Fruit fly (Drosophila melanogaster) whole organism, embryonic: ENCODE results near the gene Srg3.
A peak's percentile ranks its signal among the peaks of the same experiment; 100 is the strongest.

Experiments
- CG10267 ChIP-seq: fragments of 200-800 bp; sonication (Bioruptor generic); optimal IDR thresholded peaks from 2 replicates; lab custom pipeline; 2018; ENCODE audit warnings: missing biosample characterization, mild to moderate bottlenecking, missing genetic modification characterization, moderate library complexity
- CG11085 ChIP-seq: fragments of 200-800 bp; sonication (Bioruptor generic); IDR thresholded peaks from 2 replicates; pipeline ENCODE4 v1.3.6; 2022; ENCODE audit warnings: missing biosample characterization, missing genetic modification characterization
- CG11456 ChIP-seq: fragments of 200-800 bp; sonication (Bioruptor generic); IDR thresholded peaks from 3 replicates; pipeline ENCODE4 v1.3.6; 2022; ENCODE audit warnings: missing biosample characterization, missing genetic modification characterization
- CG13894 ChIP-seq: fragments of 200-800 bp; sonication (Bioruptor generic); optimal IDR thresholded peaks from 3 replicates; lab custom pipeline; 2018; ENCODE audit warnings: missing biosample characterization, mild to moderate bottlenecking, missing genetic modification characterization, moderate library complexity
- CG14441 ChIP-seq: fragments of 200-800 bp; sonication (Bioruptor generic); IDR thresholded peaks from 2 replicates; pipeline ENCODE4 v1.3.6; 2022; ENCODE audit warnings: missing biosample characterization, missing genetic modification characterization
- CG14710 ChIP-seq: fragments of 200-800 bp; sonication (Bioruptor generic); optimal IDR thresholded peaks from 3 replicates; lab custom pipeline; 2019; ENCODE audit warnings: missing biosample characterization, mild to moderate bottlenecking, missing genetic modification characterization, moderate library complexity
- CG18262 ChIP-seq: fragments of 200-800 bp; optimal IDR thresholded peaks from 3 replicates; lab custom pipeline; 2019; ENCODE audit warnings: missing biosample characterization, mild to moderate bottlenecking, missing genetic modification characterization, moderate library complexity
- CG32767 ChIP-seq: fragments of 200-800 bp; sonication (Bioruptor generic); IDR thresholded peaks from 2 replicates; pipeline ENCODE4 v1.3.6; 2022; ENCODE audit warnings: missing biosample characterization, missing genetic modification characterization
- CG4854 ChIP-seq: fragments of 200-800 bp; sonication (Bioruptor generic); optimal IDR thresholded peaks from 2 replicates; lab custom pipeline; 2016; ENCODE audit warnings: missing biosample characterization, missing genetic modification characterization, inconsistent platforms
- CG6272 ChIP-seq: fragments of 200-800 bp; sonication (Bioruptor generic); IDR thresholded peaks from 2 replicates; pipeline ENCODE4 v1.3.6; 2022; ENCODE audit warnings: missing biosample characterization, missing genetic modification characterization
- CG6791 ChIP-seq: fragments of 200-800 bp; sonication (Bioruptor generic); IDR thresholded peaks from 3 replicates; pipeline ENCODE4 v1.3.6; 2022; ENCODE audit warnings: missing biosample characterization, missing genetic modification characterization; ENCODE audit not compliant: partially characterized antibody
- CG7357 ChIP-seq: fragments of 200-800 bp; sonication (Bioruptor generic); IDR thresholded peaks from 3 replicates; pipeline ENCODE4 v1.3.6; 2022; ENCODE audit warnings: missing biosample characterization, missing genetic modification characterization
- CG7745 ChIP-seq: fragments of 200-800 bp; sonication (Bioruptor generic); optimal IDR thresholded peaks from 2 replicates; lab custom pipeline; 2018; ENCODE audit warnings: missing biosample characterization, mild to moderate bottlenecking, missing genetic modification characterization, moderate library complexity
- CG7987 ChIP-seq: fragments of 200-800 bp; sonication (Bioruptor generic); optimal IDR thresholded peaks from 2 replicates; lab custom pipeline; 2018; ENCODE audit warnings: missing biosample characterization, mild to moderate bottlenecking, missing genetic modification characterization, moderate library complexity
- CG8281 ChIP-seq: fragments of 200-800 bp; sonication (Bioruptor generic); optimal IDR thresholded peaks from 2 replicates; lab custom pipeline; 2018; ENCODE audit warnings: missing biosample characterization, mild to moderate bottlenecking, missing genetic modification characterization, moderate library complexity
- CG8290 ChIP-seq, 3 experiments: fragments of 200-800 bp; sonication (Bioruptor generic); optimal IDR thresholded peaks; 2 replicates each; lab custom pipeline; 2016 to 2019; ENCODE audit warnings: missing biosample characterization in 3 of 3, missing genetic modification characterization in 3 of 3, mild to moderate bottlenecking in 2 of 3, moderate library complexity in 1 of 3
- CG8924 ChIP-seq: fragments of 200-800 bp; optimal IDR thresholded peaks from 3 replicates; lab custom pipeline; 2019; ENCODE audit warnings: missing biosample characterization, mild to moderate bottlenecking, missing genetic modification characterization, moderate library complexity
- Dek ChIP-seq: fragments of 200-800 bp; sonication (Bioruptor generic); optimal IDR thresholded peaks from 3 replicates; lab custom pipeline; 2019; ENCODE audit warnings: missing biosample characterization, mild to moderate bottlenecking, missing genetic modification characterization, moderate library complexity
- Dfd ChIP-seq, 2 experiments: fragments of >200 bp; optimal IDR thresholded peaks; 2 replicates each; lab custom pipeline; 2017; ENCODE audit warnings: missing biosample characterization in 2 of 2, missing genetic modification characterization in 2 of 2
- Doc3 ChIP-seq: fragments of 200-800 bp; sonication (Bioruptor generic); IDR thresholded peaks from 3 replicates; pipeline ENCODE4 v1.3.6; 2022; ENCODE audit warnings: missing biosample characterization, missing genetic modification characterization; ENCODE audit not compliant: partially characterized antibody
- E2f1 ChIP-seq: fragments of 200-800 bp; sonication (Bioruptor generic); IDR thresholded peaks from 2 replicates; pipeline ENCODE4 v1.3.6; 2022; ENCODE audit warnings: missing biosample characterization, missing genetic modification characterization
- E2f2 ChIP-seq: fragments of 200-800 bp; sonication (Bioruptor generic); IDR thresholded peaks from 2 replicates; pipeline ENCODE4 v1.3.6; 2022; ENCODE audit warnings: missing biosample characterization, missing genetic modification characterization
- Hsf ChIP-seq: fragments of 200-800 bp; sonication (Bioruptor generic); optimal IDR thresholded peaks from 3 replicates; lab custom pipeline; 2016; ENCODE audit warnings: missing biosample characterization, missing genetic modification characterization
- Jarid2 ChIP-seq: fragments of 200-800 bp; sonication (Bioruptor generic); optimal IDR thresholded peaks from 3 replicates; lab custom pipeline; 2017; ENCODE audit warnings: mild to moderate bottlenecking, missing biosample characterization, missing genetic modification reagents, missing genetic modification characterization
- Lpt ChIP-seq: fragments of >200 bp; optimal IDR thresholded peaks from 2 replicates; lab custom pipeline; 2018; ENCODE audit warnings: missing biosample characterization, missing genetic modification characterization
- Med ChIP-seq: fragments of 200-800 bp; sonication (Bioruptor generic); peaks from one replicate; lab custom pipeline; 2016; ENCODE audit warnings: missing biosample characterization, missing genetic modification characterization, mild to moderate bottlenecking, inconsistent platforms, moderate library complexity
- Neu2 ChIP-seq: fragments of 200-800 bp; sonication (Bioruptor generic); optimal IDR thresholded peaks from 3 replicates; lab custom pipeline; 2016; ENCODE audit warnings: missing biosample characterization, missing genetic modification characterization, borderline replicate concordance
- NfI ChIP-seq: fragments of 200-800 bp; sonication (Bioruptor generic); optimal IDR thresholded peaks from 3 replicates; lab custom pipeline; 2018; ENCODE audit warnings: missing biosample characterization, mild to moderate bottlenecking, missing genetic modification characterization, moderate library complexity
- Opbp ChIP-seq: fragments of 200-800 bp; sonication (Bioruptor generic); IDR thresholded peaks from 3 replicates; pipeline ENCODE4 v1.3.6; 2022; ENCODE audit warnings: missing biosample characterization, missing genetic modification characterization; ENCODE audit not compliant: partially characterized antibody
- Optix ChIP-seq: fragments of 200-800 bp; sonication (Bioruptor generic); IDR thresholded peaks from 3 replicates; pipeline ENCODE4 v1.3.6; 2022; ENCODE audit warnings: missing biosample characterization, missing genetic modification characterization
- Rx ChIP-seq: fragments of 200-800 bp; sonication (Bioruptor generic); IDR thresholded peaks from 2 replicates; pipeline ENCODE4 v1.3.6; 2022; ENCODE audit warnings: missing biosample characterization, missing genetic modification characterization
- Spps ChIP-seq: fragments of 200-800 bp; sonication (Bioruptor generic); optimal IDR thresholded peaks from 2 replicates; lab custom pipeline; 2018; ENCODE audit warnings: missing biosample characterization, mild to moderate bottlenecking, missing genetic modification characterization
- TFAM ChIP-seq: fragments of 200-800 bp; sonication (Bioruptor generic); optimal IDR thresholded peaks from 2 replicates; lab custom pipeline; 2017; ENCODE audit warnings: missing biosample characterization, missing genetic modification characterization, inconsistent platforms
- Tbp ChIP-seq: fragments of >200 bp; optimal IDR thresholded peaks from 2 replicates; lab custom pipeline; 2018; ENCODE audit warnings: missing biosample characterization, missing genetic modification characterization
- caup ChIP-seq: fragments of 200-800 bp; sonication (Bioruptor generic); optimal IDR thresholded peaks from 3 replicates; lab custom pipeline; 2017; ENCODE audit warnings: missing biosample characterization, mild to moderate bottlenecking, missing genetic modification characterization, moderate library complexity; ENCODE audit not compliant: severe bottlenecking
- da ChIP-seq: fragments of 200-800 bp; sonication (Bioruptor generic); optimal IDR thresholded peaks from 2 replicates; lab custom pipeline; 2016; ENCODE audit warnings: missing biosample characterization, missing genetic modification characterization
- danr ChIP-seq: fragments of 200-800 bp; sonication (Bioruptor generic); IDR thresholded peaks from 2 replicates; pipeline ENCODE4 v1.3.6; 2022; ENCODE audit warnings: missing biosample characterization, missing genetic modification characterization
- esg ChIP-seq: fragments of 200-800 bp; sonication (Bioruptor generic); conservative IDR thresholded peaks from 2 replicates; pipeline ENCODE4 v1.3.6; 2022; ENCODE audit warnings: missing biosample characterization, missing genetic modification characterization
- gce ChIP-seq: fragments of 200-800 bp; sonication (Bioruptor generic); IDR thresholded peaks from 3 replicates; pipeline ENCODE4 v1.3.6; 2022; ENCODE audit warnings: missing biosample characterization, missing genetic modification characterization
- hb ChIP-seq: fragments of 200-800 bp; sonication (Bioruptor generic); IDR thresholded peaks from 3 replicates; pipeline ENCODE4 v1.3.6; 2022; ENCODE audit warnings: missing biosample characterization, missing genetic modification characterization; ENCODE audit not compliant: partially characterized antibody
- kah ChIP-seq: fragments of 200-800 bp; sonication (Bioruptor generic); optimal IDR thresholded peaks from 2 replicates; lab custom pipeline; 2018; ENCODE audit warnings: missing biosample characterization, mild to moderate bottlenecking, missing genetic modification characterization
- mld ChIP-seq: fragments of 200-800 bp; sonication (Bioruptor generic); IDR thresholded peaks from 3 replicates; pipeline ENCODE4 v1.3.6; 2022; ENCODE audit warnings: missing biosample characterization, missing genetic modification characterization; ENCODE audit not compliant: partially characterized antibody
- pum ChIP-seq: fragments of 200-800 bp; sonication (Bioruptor generic); optimal IDR thresholded peaks from 2 replicates; lab custom pipeline; 2016; ENCODE audit warnings: missing biosample characterization, missing genetic modification characterization
- repo ChIP-seq: fragments of 200-800 bp; sonication (Bioruptor generic); optimal IDR thresholded peaks from 2 replicates; lab custom pipeline; 2016; ENCODE audit warnings: missing biosample characterization, missing genetic modification characterization
- sna ChIP-seq: fragments of 200-800 bp; sonication (Bioruptor generic); IDR thresholded peaks from 2 replicates; pipeline ENCODE4 v1.3.6; 2022; ENCODE audit warnings: missing biosample characterization, missing genetic modification characterization; ENCODE audit not compliant: partially characterized antibody
- sug ChIP-seq: fragments of 200-800 bp; optimal IDR thresholded peaks from 2 replicates; lab custom pipeline; 2019; ENCODE audit warnings: missing biosample characterization, mild to moderate bottlenecking, missing genetic modification characterization, moderate library complexity
- wek ChIP-seq: fragments of 200-800 bp; sonication (Bioruptor generic); optimal IDR thresholded peaks from 3 replicates; lab custom pipeline; 2018; ENCODE audit warnings: missing biosample characterization, mild to moderate bottlenecking, missing genetic modification characterization, moderate library complexity
- wor ChIP-seq: fragments of 200-800 bp; sonication (Bioruptor generic); IDR thresholded peaks from 2 replicates; pipeline ENCODE4 v1.3.6; 2022; ENCODE audit warnings: missing biosample characterization, missing genetic modification characterization

The Srg3 gene

dm6 chr3L:9399013-9399750 lies 43.9 kb upstream of the Srg3 start, which contains the start of gene CG4080 (continued):
- TF ChIP-seq CG6791 (GFP tag; lab: Robert Waterston, UW) (peak; percentile 65; the same call in 1 of the 3 replicates), Neu2 (GFP tag; lab: Kevin White, UChicago) (no peak), Tbp (GFP tag; lab: Kevin White, UChicago) (no peak), pum (GFP tag; lab: Kevin White, UChicago) (no peak), CG11085 (no peak), Rx (no peak), CG8924 (tag; lab: Kevin White, UChicago) (peak; percentile 84), CG8290 (GFP tag; optimal IDR thresholded peaks at IDR 0.05; lab: Kevin White, UChicago) (peak; percentile 22), CG8290 (tag; optimal IDR thresholded peaks at IDR 0.05; lab: Kevin White, UChicago) (peak; percentile 32 to 36), CG4854 (peak; percentile 11), Spps (tag; lab: Kevin White, UChicago) (no peak), CG18262 (no peak), Dek (peak; percentile 17), TFAM (GFP tag; lab: Kevin White, UChicago) (no peak), mld (0 out of 3 replicates have a peak, but pooled peaks have one; percentile 33), sug (tag; lab: Kevin White, UChicago) (peak; percentile 22), kah (GFP tag; lab: Kevin White, UChicago) (no peak), caup (GFP tag; lab: Kevin White, UChicago) (peak; percentile 33), CG7987 (GFP tag; lab: Kevin White, UChicago) (peak; percentile 25), E2f2 (GFP tag; lab: Robert Waterston, UW) (peak; percentile 29; the same call in 1 of the 2 replicates), CG11456 (GFP tag; lab: Robert Waterston, UW) (no peak), CG13894 (tag; lab: Kevin White, UChicago) (peak; percentile 1), wek (peak; percentile 10), Jarid2 (peak; percentile 86), da (GFP tag; lab: Kevin White, UChicago) (no peak), repo (GFP tag; lab: Kevin White, UChicago) (no peak), CG32767 (GFP tag; lab: Robert Waterston, UW) (no peak), CG14710 (tag; lab: Kevin White, UChicago) (peak; percentile 80), Opbp (GFP tag; lab: Robert Waterston, UW) (peak; percentile 65; the same call in 1 of the 3 replicates), CG7745 (tag; lab: Kevin White, UChicago) (no peak), CG10267 (tag; lab: Kevin White, UChicago) (peak; percentile 70), wor (GFP tag; lab: Robert Waterston, UW) (no peak), danr (GFP tag; lab: Robert Waterston, UW) (no peak), CG6272 (no peak), NfI (GFP tag; lab: Kevin White, UChicago) (peak; percentile 23), Med (GFP tag; lab: Kevin White, UChicago) (peak; percentile 81), hb (peak; percentile 24; the same call in 1 of the 3 replicates), Lpt (no peak), sna (GFP tag; lab: Robert Waterston, UW) (peak; percentile 78), Hsf (peak; percentile 28), Dfd (GFP tag; optimal IDR thresholded peaks at IDR 0.05; lab: Kevin White, UChicago) (no peak), CG14441 (no peak), esg (GFP tag; lab: Robert Waterston, UW) (no peak), CG7357 (GFP tag; lab: Robert Waterston, UW) (no peak), gce (GFP tag; lab: Robert Waterston, UW) (0 out of 3 replicates have a peak, but pooled peaks have one; percentile 5), Optix (no peak), E2f1 (GFP tag; lab: Robert Waterston, UW) (peak; percentile 25; the same call in 1 of the 2 replicates), CG8281 (tag; lab: Kevin White, UChicago) (no peak), Doc3 (GFP tag; lab: Robert Waterston, UW) (peak; percentile 84)
